Worm (Caenorhabditis elegans): ENCODE data around the gene acp-2.
A peak's percentile ranks its signal among the peaks of the same experiment; 100 is the strongest.

Gene acp-2

ce11 chrII:8394205-8394604 lies 37.6 kb downstream of the acp-2 start, which contains the start of gene F49E12.8:
F49E12.8 (minus strand) TSS chrII:8394305.
- TF ChIP-seq che-1 (tag; optimal IDR thresholded peaks at IDR 0.05) (no peak), fkh-6 (tag; optimal IDR thresholded peaks at IDR 0.05) (no peak), nfya-1 (tag; optimal IDR thresholded peaks at IDR 0.05) (no peak), ama-1 (optimal IDR thresholded peaks at IDR 0.05) (no peak), elt-2 (tag; optimal IDR thresholded peaks at IDR 0.05) (no peak), ttx-3 (tag; optimal IDR thresholded peaks at IDR 0.05) (no peak)

- TF ChIP-seq ceh-45 (GFP tag; IDR thresholded peaks at IDR 0.05) (no peak), nhr-232 (tag; optimal IDR thresholded peaks at IDR 0.05) (no peak), unc-3 (GFP tag; conservative IDR thresholded peaks at IDR 0.05) (no peak), unc-3 (tag; optimal IDR thresholded peaks at IDR 0.05) (no peak), C08G9.2 (tag; optimal IDR thresholded peaks at IDR 0.05) (no peak), unc-86 (tag; optimal IDR thresholded peaks at IDR 0.05) (no peak), eyg-1 (tag; optimal IDR thresholded peaks at IDR 0.05) (no peak), ceh-30 (tag; optimal IDR thresholded peaks at IDR 0.05) (no peak), Y22D7AL.16 (tag; optimal IDR thresholded peaks at IDR 0.05) (no peak), mec-3 (tag; optimal IDR thresholded peaks at IDR 0.05; ENCODE audit: borderline replicate concordance) (no peak), ceh-14 (tag; optimal IDR thresholded peaks at IDR 0.05) (no peak), gmeb-2 (tag; optimal IDR thresholded peaks at IDR 0.05) (no peak), K02D7.2 (tag; optimal IDR thresholded peaks at IDR 0.05) (no peak)
These were observed 39.6 kb downstream of the acp-2 start for ce11 chrII:8392215-8392614.

ce11 chrII:8390751-8391150 lies 41.1 kb downstream of the acp-2 start, which contains the start of gene F49E12.10:
F49E12.10 (plus strand) TSS chrII:8391051.
- TF ChIP-seq Y22D7AL.16 (tag; optimal IDR thresholded peaks at IDR 0.05) (no peak), ceh-45 (GFP tag; IDR thresholded peaks at IDR 0.05) (no peak), tbx-7 (tag; optimal IDR thresholded peaks at IDR 0.05) (no peak), ceh-6 (GFP tag; optimal IDR thresholded peaks at IDR 0.05) (no peak), pqm-1 (tag; optimal IDR thresholded peaks at IDR 0.05) (no peak), syd-9 (tag; optimal IDR thresholded peaks at IDR 0.05) (no peak)

ce11 chrII:8388001-8388513 lies 43.8 kb downstream of the acp-2 start, which contains the start of gene drd-1:
drd-1 (plus strand) TSS chrII:8388051.
- TF ChIP-seq elt-2 (tag; optimal IDR thresholded peaks at IDR 0.05), result peak; percentile 68
- no peak for TF ChIP-seq che-1 (tag; optimal IDR thresholded peaks at IDR 0.05)

ce11 chrII:8386897-8387296 lies 45.0 kb downstream of the acp-2 start:
- no peak for TF ChIP-seq pat-9 (tag; optimal IDR thresholded peaks at IDR 0.05)
- no peak for TF ChIP-seq K02D7.2 (tag; optimal IDR thresholded peaks at IDR 0.05)
- no peak for TF ChIP-seq T23F11.4 (GFP tag; optimal IDR thresholded peaks at IDR 0.05)
- no peak for TF ChIP-seq hlh-30 (tag; optimal IDR thresholded peaks at IDR 0.05; ENCODE audit: insufficient read depth)

ce11 chrII:8385561-8385960 lies 46.3 kb downstream of the acp-2 start:
- no peak for TF ChIP-seq ceh-9 (tag; optimal IDR thresholded peaks at IDR 0.05)
- TF ChIP-seq ceh-18 (tag; optimal IDR thresholded peaks at IDR 0.05), result no peak

- TF ChIP-seq pag-3 (tag; optimal IDR thresholded peaks at IDR 0.05; ENCODE audit: borderline replicate concordance) (no peak), elt-4 (tag; optimal IDR thresholded peaks at IDR 0.05) (no peak), C38D4.7 (GFP tag; optimal IDR thresholded peaks at IDR 0.05) (no peak), K02D7.2 (tag; optimal IDR thresholded peaks at IDR 0.05) (no peak), ceh-34 (tag; optimal IDR thresholded peaks at IDR 0.05) (no peak), F13H6.1 (tag; optimal IDR thresholded peaks at IDR 0.05) (no peak), fkh-10 (GFP tag; optimal IDR thresholded peaks at IDR 0.05) (no peak), T23F11.4 (GFP tag; optimal IDR thresholded peaks at IDR 0.05) (no peak), tbx-7 (tag; optimal IDR thresholded peaks at IDR 0.05) (no peak), eyg-1 (tag; optimal IDR thresholded peaks at IDR 0.05) (no peak), ceh-6 (GFP tag; optimal IDR thresholded peaks at IDR 0.05) (no peak), hlh-6 (tag; optimal IDR thresholded peaks at IDR 0.05) (no peak), dmd-4 (tag; optimal IDR thresholded peaks at IDR 0.05; ENCODE audit: borderline replicate concordance) (no peak), sox-2 (GFP tag; IDR thresholded peaks at IDR 0.05) (no peak), ceh-45 (GFP tag; IDR thresholded peaks at IDR 0.05) (no peak), nhr-232 (tag; optimal IDR thresholded peaks at IDR 0.05) (no peak), unc-86 (tag; optimal IDR thresholded peaks at IDR 0.05) (no peak), ceh-31 (tag; optimal IDR thresholded peaks at IDR 0.05) (no peak), ceh-2 (tag; optimal IDR thresholded peaks at IDR 0.05) (no peak), ceh-24 (tag; optimal IDR thresholded peaks at IDR 0.05) (no peak)
These were observed 47.5 kb downstream of the acp-2 start for ce11 chrII:8384344-8384743.

Data from whole organism, late embryonic.